Worm (Caenorhabditis elegans): Measurements from ENCODE around the gene nekl-4.

nekl-4 gene

ce11 chrIII:5502915-5503575, 14.3 kb downstream of the nekl-4 start (continued):
- TF ChIP-seq saeg-2 (GFP tag; IDR thresholded peaks at IDR 0.05): no peak
- TF ChIP-seq nhr-11 (tag; optimal IDR thresholded peaks at IDR 0.05): peak; percentile 46
- TF ChIP-seq F44E2.7 (GFP tag; IDR thresholded peaks at IDR 0.05): no peak
- peak; percentile 49; the same call in 1 of the 2 replicates for TF ChIP-seq hmg-1.1 (GFP tag; IDR thresholded peaks at IDR 0.05)
- peak; percentile 32; the same call in 1 of the 2 replicates for TF ChIP-seq egl-43 (GFP tag; IDR thresholded peaks at IDR 0.05)
- TF ChIP-seq lin-39 (tag; optimal IDR thresholded peaks at IDR 0.05): peak; percentile 27
- TF ChIP-seq nhr-102 (tag; optimal IDR thresholded peaks at IDR 0.05): peak; percentile 42
- peak; percentile 79 for TF ChIP-seq php-3 (GFP tag; IDR thresholded peaks at IDR 0.05)
- TF ChIP-seq mxl-3 (GFP tag; optimal IDR thresholded peaks at IDR 0.05): peak; percentile 58
- TF ChIP-seq T20F7.1 (GFP tag; optimal IDR thresholded peaks at IDR 0.05): peak; percentile 85
- TF ChIP-seq zip-2 (tag; optimal IDR thresholded peaks at IDR 0.05): no peak
- peak; percentile 67 for TF ChIP-seq nhr-28 (tag; optimal IDR thresholded peaks at IDR 0.05)
- peak; percentile 57; the same call in 1 of the 2 replicates for TF ChIP-seq mdt-29 (GFP tag; IDR thresholded peaks at IDR 0.05)
- TF ChIP-seq ztf-7 (tag; optimal IDR thresholded peaks at IDR 0.05): peak; percentile 93
- TF ChIP-seq dpl-1 (GFP tag; optimal IDR thresholded peaks at IDR 0.05): peak; percentile 15
- peak; percentile 33; the same call in 1 of the 2 replicates for TF ChIP-seq tra-1 (GFP tag; IDR thresholded peaks at IDR 0.05)
- peak; percentile 74 for TF ChIP-seq pqm-1 (tag; optimal IDR thresholded peaks at IDR 0.05)
- TF ChIP-seq ama-1 (optimal IDR thresholded peaks at IDR 0.05): peak; percentile 77
- TF ChIP-seq hlh-11 (tag; optimal IDR thresholded peaks at IDR 0.05): peak; percentile 94
- TF ChIP-seq ceh-62 (tag; optimal IDR thresholded peaks at IDR 0.05): no peak
- no peak for TF ChIP-seq lim-7 (GFP tag; IDR thresholded peaks at IDR 0.05)
- TF ChIP-seq nhr-77 (tag; optimal IDR thresholded peaks at IDR 0.05): peak; percentile 45
- TF ChIP-seq mep-1 (tag; optimal IDR thresholded peaks at IDR 0.05): peak; percentile 49
- TF ChIP-seq nhr-41 (GFP tag; IDR thresholded peaks at IDR 0.05): 0 out of 2 replicates have a peak, but pooled peaks have one; percentile 30
- TF ChIP-seq cey-2 (tag; optimal IDR thresholded peaks at IDR 0.05; ENCODE audit: borderline replicate concordance, insufficient read depth): peak; percentile 34
- TF ChIP-seq set-16 (GFP tag; IDR thresholded peaks at IDR 0.05): peak; percentile 43; the same call in 1 of the 2 replicates
- TF ChIP-seq fkh-10 (GFP tag; optimal IDR thresholded peaks at IDR 0.05): peak; percentile 46
- peak; percentile 65 for TF ChIP-seq nhr-10 (tag; optimal IDR thresholded peaks at IDR 0.05)

DNA sequence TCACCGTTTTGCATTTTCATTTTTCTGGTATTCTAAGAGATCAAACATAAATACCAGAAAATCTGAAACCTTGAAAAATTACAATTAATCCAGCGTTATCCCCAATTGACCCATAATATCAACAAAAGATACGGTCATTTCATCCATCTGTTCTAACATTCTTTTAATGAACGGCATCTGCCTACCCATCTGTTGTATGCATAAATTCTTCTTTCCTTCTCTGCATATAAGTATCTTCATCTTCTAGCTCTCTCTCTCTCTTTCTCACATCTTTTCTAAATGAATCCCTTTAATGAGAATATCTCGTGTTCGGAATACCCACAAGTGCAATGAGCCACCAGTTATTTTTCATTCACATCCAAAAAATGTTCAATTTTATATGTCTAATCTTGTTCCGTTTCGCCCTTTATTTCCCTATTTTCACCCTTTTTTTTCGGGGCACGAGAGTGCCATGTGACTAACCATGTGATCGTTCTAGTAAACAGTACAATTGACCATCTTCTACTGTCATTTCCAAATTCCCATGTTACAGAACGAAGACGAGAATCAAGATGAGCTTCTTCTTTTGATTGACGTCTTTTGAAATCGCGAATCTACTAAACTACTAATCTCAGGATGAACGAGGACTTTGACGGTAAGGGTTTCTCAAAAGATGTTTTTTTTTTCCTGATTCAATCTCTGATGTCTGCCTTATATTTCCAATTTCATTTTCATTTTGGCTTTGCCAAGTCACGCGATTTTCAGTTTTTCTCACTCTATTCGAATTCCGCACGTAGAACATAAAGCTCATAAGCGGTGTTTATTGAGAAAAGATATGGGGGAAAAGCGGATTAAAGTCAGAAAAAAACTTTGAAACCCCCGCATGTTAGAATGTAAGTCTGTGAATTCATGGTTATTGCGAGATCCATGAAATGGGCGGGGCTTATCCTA, 15.7 kb downstream of the nekl-4 start, which contains the start of gene R02F2.1:
Gene R02F2.1, plus strand, starts transcription at position 528 of the 930 bp plus-strand sequence.
- TF ChIP-seq ceh-32 (tag; optimal IDR thresholded peaks at IDR 0.05; ENCODE audit: poor library complexity): no peak
- TF ChIP-seq nhr-111 (GFP tag; optimal IDR thresholded peaks at IDR 0.05): no peak
- TF ChIP-seq ztf-7 (tag; optimal IDR thresholded peaks at IDR 0.05): no peak
- no peak for TF ChIP-seq jun-1 (tag; optimal IDR thresholded peaks at IDR 0.05)
- TF ChIP-seq mes-2 (tag; optimal IDR thresholded peaks at IDR 0.05; ENCODE audit: poor library complexity, severe bottlenecking): no peak
- no peak for TF ChIP-seq F26F4.8 (GFP tag; conservative IDR thresholded peaks at IDR 0.05)
- TF ChIP-seq nhr-237 (tag; optimal IDR thresholded peaks at IDR 0.05): no peak
- no peak for TF ChIP-seq nhr-25 (tag; optimal IDR thresholded peaks at IDR 0.05; ENCODE audit: borderline replicate concordance, insufficient read depth)
- TF ChIP-seq ZK546.5 (tag; optimal IDR thresholded peaks at IDR 0.05): no peak
- TF ChIP-seq unc-62 (GFP tag; optimal IDR thresholded peaks at IDR 0.05 in 1 of 2): no peak
- no peak for TF ChIP-seq unc-62 (tag; optimal IDR thresholded peaks at IDR 0.05)
- no peak for TF ChIP-seq lin-29 (GFP tag; IDR thresholded peaks at IDR 0.05)
- TF ChIP-seq lsy-2 (tag; optimal IDR thresholded peaks at IDR 0.05): peak in 1 of 2 experiments; percentile 0
- no peak for TF ChIP-seq zip-2 (tag; optimal IDR thresholded peaks at IDR 0.05)
- TF ChIP-seq zfp-2 (tag; optimal IDR thresholded peaks at IDR 0.05): no peak
- no peak for TF ChIP-seq pqm-1 (tag; optimal IDR thresholded peaks at IDR 0.05)
- no peak for TF ChIP-seq R02D3.7 (tag; optimal IDR thresholded peaks at IDR 0.05)
- TF ChIP-seq arid-1 (GFP tag; conservative IDR thresholded peaks at IDR 0.05): no peak
- no peak for TF ChIP-seq attf-4 (tag; optimal IDR thresholded peaks at IDR 0.05)
- no peak for TF ChIP-seq vab-7 (GFP tag; IDR thresholded peaks at IDR 0.05)
- no peak for TF ChIP-seq egl-27 (tag; optimal IDR thresholded peaks at IDR 0.05)
- no peak; the same call in 1 of the 2 replicates for TF ChIP-seq dmd-6 (GFP tag; IDR thresholded peaks at IDR 0.05)
- TF ChIP-seq hlh-11 (tag; optimal IDR thresholded peaks at IDR 0.05): peak; percentile 30
- TF ChIP-seq lin-15B (tag; optimal IDR thresholded peaks at IDR 0.05): no peak

Data from whole organism, L4 larva.